Fruit fly (Drosophila melanogaster): ENCODE results near the gene DIP-zeta.

The DIP-zeta gene

dm6 chr2L:9010267-9010666 lies 60.7 kb downstream of the DIP-zeta start, which contains the start of gene CG9568 (continued):
- TF ChIP-seq Dip2 (GFP tag; IDR thresholded peaks at IDR 0.05), result no peak
- TF ChIP-seq BtbVII (GFP tag; optimal IDR thresholded peaks at IDR 0.05), result peak; percentile 14
- TF ChIP-seq CG13296 (GFP tag; optimal IDR thresholded peaks at IDR 0.05), result peak; percentile 38
- TF ChIP-seq CG10959 (GFP tag; IDR thresholded peaks at IDR 0.05), result no peak
- TF ChIP-seq grn (GFP tag; optimal IDR thresholded peaks at IDR 0.05), result no peak
- TF ChIP-seq ftz-f1 (GFP tag; optimal IDR thresholded peaks at IDR 0.05), result no peak
- TF ChIP-seq CG16863 (GFP tag; optimal IDR thresholded peaks at IDR 0.05), result no peak
- TF ChIP-seq toy (GFP tag; IDR thresholded peaks at IDR 0.05), result no peak
- no peak for TF ChIP-seq rib (GFP tag; IDR thresholded peaks at IDR 0.05)
- peak; percentile 80 for TF ChIP-seq sd (tag; optimal IDR thresholded peaks at IDR 0.05)
- TF ChIP-seq sens (GFP tag), result peak; percentile 42
- TF ChIP-seq CG12155 (GFP tag; optimal IDR thresholded peaks at IDR 0.05), result no peak
- TF ChIP-seq HLHmδ (GFP tag; optimal IDR thresholded peaks at IDR 0.05), result no peak
- no peak for TF ChIP-seq NFAT (GFP tag; IDR thresholded peaks at IDR 0.05)
- no peak for TF ChIP-seq tin (GFP tag; optimal IDR thresholded peaks at IDR 0.05)
- TF ChIP-seq unpg (GFP tag; optimal IDR thresholded peaks at IDR 0.05), result peak; percentile 5
- no peak for TF ChIP-seq eyg (GFP tag; optimal IDR thresholded peaks at IDR 0.05)
- peak; percentile 17 for TF ChIP-seq CG2678 (tag; optimal IDR thresholded peaks at IDR 0.05)
- TF ChIP-seq cas (GFP tag; IDR thresholded peaks at IDR 0.05), result no peak
- TF ChIP-seq stwl (tag; optimal IDR thresholded peaks at IDR 0.05), result no peak
- TF ChIP-seq nerfin-2 (GFP tag; IDR thresholded peaks at IDR 0.05; ENCODE audit: partially characterized antibody), result no peak
- TF ChIP-seq chinmo (GFP tag; IDR thresholded peaks at IDR 0.05; ENCODE audit: partially characterized antibody), result no peak

Data from whole organism, embryonic.